Fruit fly (Drosophila melanogaster) S2 (cell line): ENCODE data around the gene CG31638.

ENCODE experiments used
- CG8478 ChIP-seq: fragments of >200 bp; optimal IDR thresholded peaks from 2 replicates; lab custom pipeline; 2018
- CTCF ChIP-seq, 2 experiments: fragments of >200 bp; optimal IDR thresholded peaks; 2 replicates each; lab custom pipeline; 2018

DNA sequence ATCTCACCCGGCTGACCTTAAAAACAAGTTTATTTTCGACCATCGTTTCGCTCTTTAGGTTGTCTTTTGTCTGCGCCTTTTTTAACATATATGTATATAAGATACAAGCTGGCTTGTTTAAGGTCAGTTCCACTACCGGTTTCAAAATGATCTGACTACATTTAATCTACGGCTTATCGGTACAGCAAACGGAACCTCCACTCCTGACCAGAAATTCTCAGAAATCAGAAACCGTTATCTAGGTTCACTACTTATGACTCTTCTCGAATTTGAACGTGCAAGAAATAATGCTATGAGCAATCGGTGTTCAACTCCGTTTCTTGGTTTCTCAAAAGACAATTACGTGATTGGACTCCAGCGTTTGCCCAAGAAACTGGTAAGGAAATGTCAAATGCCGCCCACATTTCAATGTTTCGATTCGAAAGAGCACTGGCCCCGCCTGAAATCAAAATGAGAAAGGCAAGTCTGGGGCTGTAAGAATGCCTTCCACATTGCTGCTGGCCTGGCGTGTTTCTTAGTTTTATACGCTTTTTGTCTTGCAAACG, 20.7 kb upstream of the CG31638 start:
- TF ChIP-seq CG8478 (no peak), CTCF (optimal IDR thresholded peaks at IDR 0.05; lab: Kevin White, UChicago) (no peak)
